Fruit fly (Drosophila melanogaster): ENCODE data around the gene CG44090.

DNA sequence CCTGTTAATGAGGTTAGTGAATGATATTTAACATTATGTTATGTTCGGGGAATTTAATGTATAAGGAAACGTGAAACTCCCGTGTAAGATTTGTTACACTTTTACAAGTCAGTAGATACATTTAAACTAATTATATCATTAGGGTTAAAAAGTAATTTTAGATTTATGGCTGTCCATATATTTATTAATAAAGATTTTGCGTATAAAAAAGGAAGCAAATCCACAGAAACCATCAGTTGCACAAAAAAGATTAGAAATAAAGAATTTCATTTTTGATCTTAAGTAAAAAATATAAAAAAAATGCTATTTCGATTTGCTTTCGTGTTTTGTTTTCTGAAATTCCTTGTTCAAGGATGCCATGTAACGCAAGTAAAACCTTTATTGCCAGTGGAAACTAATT is 13.9 kb downstream of the CG44090 start, which contains the start of gene CG42835:
- no peak for TF ChIP-seq usp (GFP tag; optimal IDR thresholded peaks at IDR 0.05)
- no peak for TF ChIP-seq psq (optimal IDR thresholded peaks at IDR 0.05)
- no peak for TF ChIP-seq Dll (optimal IDR thresholded peaks at IDR 0.05)

Data from whole organism.